Worm (Caenorhabditis elegans): ENCODE results near the gene Y2H9A.4.

Gene Y2H9A.4

DNA sequence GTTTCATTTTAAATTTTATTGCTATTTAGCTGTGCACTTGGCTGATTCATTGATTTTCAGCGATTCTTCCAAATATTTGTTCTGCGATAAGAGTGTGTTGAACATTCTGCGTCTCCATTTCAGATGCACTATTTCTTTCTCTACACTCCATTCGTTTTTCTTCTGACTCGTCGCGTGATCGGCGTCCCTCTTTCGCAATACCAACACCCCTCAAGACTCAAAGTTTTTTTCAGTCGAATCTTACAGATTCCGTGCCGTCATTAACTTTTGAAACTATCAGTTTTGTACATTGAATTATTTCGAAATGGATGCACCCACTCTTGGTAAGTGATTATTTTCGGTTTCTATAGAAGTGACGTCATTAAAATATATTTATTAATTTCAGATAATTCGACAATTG lies 17.3 kb downstream of the Y2H9A.4 start, which contains the start of gene frm-10 (continued):
- TF ChIP-seq snpc-4 (tag; optimal IDR thresholded peaks at IDR 0.05), result peak; percentile 31
- peak; percentile 70 for TF ChIP-seq nhr-85 (tag)
- TF ChIP-seq nhr-19 (GFP tag; conservative IDR thresholded peaks at IDR 0.05), result peak; percentile 39
- TF ChIP-seq ceh-8 (GFP tag; optimal IDR thresholded peaks at IDR 0.05), result no peak
- peak; percentile 56 for TF ChIP-seq hpl-2 (GFP tag; optimal IDR thresholded peaks at IDR 0.05)
- peak; percentile 54 for TF ChIP-seq mep-1 (tag; optimal IDR thresholded peaks at IDR 0.05)
- TF ChIP-seq zag-1 (tag; optimal IDR thresholded peaks at IDR 0.05), result no peak
- peak; percentile 28 for TF ChIP-seq nhr-28 (tag; optimal IDR thresholded peaks at IDR 0.05)
- TF ChIP-seq lin-39 (tag; optimal IDR thresholded peaks at IDR 0.05), result no peak
- TF ChIP-seq egl-27 (tag; optimal IDR thresholded peaks at IDR 0.05), result no peak
- TF ChIP-seq nhr-47 (tag; optimal IDR thresholded peaks at IDR 0.05), result peak; percentile 65
- TF ChIP-seq lin-35 (GFP tag; optimal IDR thresholded peaks at IDR 0.05), result peak; percentile 53 to 79
- TF ChIP-seq elt-3 (tag; optimal IDR thresholded peaks at IDR 0.05), result peak in 2 of 6 experiments; percentile 33 to 45
- peak; percentile 30 for TF ChIP-seq xbp-1 (tag; optimal IDR thresholded peaks at IDR 0.05)
- peak; percentile 88 for TF ChIP-seq lin-14 (GFP tag; optimal IDR thresholded peaks at IDR 0.05)
- TF ChIP-seq jun-1 (tag; optimal IDR thresholded peaks at IDR 0.05), result peak; percentile 34
- TF ChIP-seq nhr-11 (tag; optimal IDR thresholded peaks at IDR 0.05), result no peak
- no peak for TF ChIP-seq unc-62 (GFP tag; optimal IDR thresholded peaks at IDR 0.05)
- peak; percentile 24 for TF ChIP-seq nhr-237 (tag; optimal IDR thresholded peaks at IDR 0.05)
- peak; percentile 98 for TF ChIP-seq pqm-1 (tag; optimal IDR thresholded peaks at IDR 0.05)
- TF ChIP-seq blmp-1 (tag; optimal IDR thresholded peaks at IDR 0.05), result peak; percentile 18
- TF ChIP-seq dpl-1 (GFP tag; optimal IDR thresholded peaks at IDR 0.05), result peak; percentile 44 to 65 (median 61)
- no peak for TF ChIP-seq sptf-1 (tag; optimal IDR thresholded peaks at IDR 0.05)
- peak; percentile 72 for TF ChIP-seq rnt-1 (tag; optimal IDR thresholded peaks at IDR 0.05)
- TF ChIP-seq alr-1 (tag; optimal IDR thresholded peaks at IDR 0.05; ENCODE audit: borderline replicate concordance), result no peak
- TF ChIP-seq lin-15B (tag; optimal IDR thresholded peaks at IDR 0.05), result no peak
- peak; percentile 20 for TF ChIP-seq dsc-1 (tag; optimal IDR thresholded peaks at IDR 0.05)
- peak; percentile 44 for TF ChIP-seq nhr-77 (tag; optimal IDR thresholded peaks at IDR 0.05)
- no peak for TF ChIP-seq nhr-12 (tag; optimal IDR thresholded peaks at IDR 0.05)
- no peak for TF ChIP-seq fkh-10 (GFP tag; optimal IDR thresholded peaks at IDR 0.05)
- TF ChIP-seq snu-23 (GFP tag; optimal IDR thresholded peaks at IDR 0.05), result peak; percentile 75
- peak; percentile 26 for TF ChIP-seq unc-86 (tag; optimal IDR thresholded peaks at IDR 0.05)
- TF ChIP-seq Y116A8C.19 (tag; optimal IDR thresholded peaks at IDR 0.05; ENCODE audit: borderline replicate concordance), result no peak
- no peak for TF ChIP-seq tlp-1 (tag; optimal IDR thresholded peaks at IDR 0.05)
- TF ChIP-seq zip-4 (GFP tag; optimal IDR thresholded peaks at IDR 0.05), result peak; percentile 96
- no peak for TF ChIP-seq unc-98 (GFP tag; IDR thresholded peaks at IDR 0.05)
- TF ChIP-seq isw-1 (GFP tag; IDR thresholded peaks at IDR 0.05), result peak; percentile 23; the same call in 1 of the 2 replicates
- TF ChIP-seq ces-1 (GFP tag; optimal IDR thresholded peaks at IDR 0.05), result no peak
- no peak for TF ChIP-seq nhr-76 (tag; optimal IDR thresholded peaks at IDR 0.05)
- no peak for TF ChIP-seq ama-1 (optimal IDR thresholded peaks at IDR 0.05)
- TF ChIP-seq C34B4.2 (tag; optimal IDR thresholded peaks at IDR 0.05), result no peak
- TF ChIP-seq aly-2 (tag; optimal IDR thresholded peaks at IDR 0.05), result no peak
- no peak for TF ChIP-seq ets-5 (GFP tag; IDR thresholded peaks at IDR 0.05)
- no peak for TF ChIP-seq ceh-88 (GFP tag; IDR thresholded peaks at IDR 0.05)
- no peak for TF ChIP-seq pag-3 (tag; optimal IDR thresholded peaks at IDR 0.05; ENCODE audit: borderline replicate concordance, insufficient read depth)
- TF ChIP-seq C04F5.9 (tag; optimal IDR thresholded peaks at IDR 0.05), result no peak
- peak; percentile 54 to 71 for TF ChIP-seq efl-1 (optimal IDR thresholded peaks at IDR 0.05)
- TF ChIP-seq efl-1 (GFP tag; optimal IDR thresholded peaks at IDR 0.05 in 1 of 2), result peak; percentile 50 to 95
- TF ChIP-seq efl-3 (GFP tag; optimal IDR thresholded peaks at IDR 0.05), result no peak
- no peak for TF ChIP-seq fkh-4 (tag; optimal IDR thresholded peaks at IDR 0.05; ENCODE audit: borderline replicate concordance)
- peak; percentile 60 for TF ChIP-seq fkh-8 (tag; optimal IDR thresholded peaks at IDR 0.05)
- no peak for TF ChIP-seq sup-37 (GFP tag; optimal IDR thresholded peaks at IDR 0.05)
- TF ChIP-seq ztf-4 (tag; optimal IDR thresholded peaks at IDR 0.05), result no peak
- peak; percentile 79 for TF ChIP-seq skn-1 (tag; optimal IDR thresholded peaks at IDR 0.05)
